Fruit fly (Drosophila melanogaster): Measurements from ENCODE around the gene CG31862.

CG31862 gene

DNA sequence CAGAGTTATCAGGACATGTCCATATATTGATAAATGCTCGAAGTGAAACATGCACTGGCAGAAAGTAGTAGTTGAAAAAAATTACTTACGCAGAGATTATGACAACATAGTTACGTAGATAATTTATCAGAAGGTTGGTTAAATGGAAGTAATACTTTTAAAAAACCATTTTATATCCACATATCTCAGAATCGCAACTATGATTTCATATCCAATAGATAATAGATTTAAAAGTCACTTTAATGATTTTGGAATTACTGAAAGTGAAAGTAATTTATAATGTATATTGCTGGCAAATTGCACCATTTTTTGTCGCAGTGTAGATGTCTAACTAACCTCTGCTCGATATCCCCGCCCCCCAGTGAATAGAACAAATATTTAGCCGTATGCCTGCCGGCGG is 1.5 kb upstream of the CG31862 start:
- no peak for TF ChIP-seq tup (GFP tag; optimal IDR thresholded peaks at IDR 0.05)
- TF ChIP-seq CG10267 (tag; optimal IDR thresholded peaks at IDR 0.05): no peak
- no peak for TF ChIP-seq C15 (GFP tag; IDR thresholded peaks at IDR 0.05)
- TF ChIP-seq CG4730 (GFP tag; IDR thresholded peaks at IDR 0.05): no peak
- TF ChIP-seq pros (GFP tag; optimal IDR thresholded peaks at IDR 0.05): no peak
- no peak for TF ChIP-seq Abd-B (GFP tag; optimal IDR thresholded peaks at IDR 0.05)
- TF ChIP-seq CG11695 (GFP tag; IDR thresholded peaks at IDR 0.05): no peak
- TF ChIP-seq CG4404 (GFP tag; IDR thresholded peaks at IDR 0.05): no peak
- TF ChIP-seq pfk (GFP tag; optimal IDR thresholded peaks at IDR 0.05): no peak
- TF ChIP-seq CG12071 (GFP tag; optimal IDR thresholded peaks at IDR 0.05): no peak
- TF ChIP-seq CG30403 (GFP tag; optimal IDR thresholded peaks at IDR 0.05): peak; percentile 38
- no peak for TF ChIP-seq CG12299 (tag; optimal IDR thresholded peaks at IDR 0.05)
- TF ChIP-seq zfh1 (GFP tag; IDR thresholded peaks at IDR 0.05): no peak
- peak; percentile 55 for TF ChIP-seq CG7839 (tag; optimal IDR thresholded peaks at IDR 0.05)
- TF ChIP-seq CG1233 (GFP tag; optimal IDR thresholded peaks at IDR 0.05): peak; percentile 13
- TF ChIP-seq nmo (GFP tag; optimal IDR thresholded peaks at IDR 0.05): peak; percentile 49
- no peak for TF ChIP-seq run (tag; optimal IDR thresholded peaks at IDR 0.05)
- TF ChIP-seq CG32772 (GFP tag; IDR thresholded peaks at IDR 0.05): no peak
- no peak for TF ChIP-seq CG7786 (GFP tag; optimal IDR thresholded peaks at IDR 0.05)
- TF ChIP-seq ash1 (GFP tag; optimal IDR thresholded peaks at IDR 0.05): no peak
- TF ChIP-seq Taf1 (GFP tag; IDR thresholded peaks at IDR 0.05): no peak
- TF ChIP-seq CG15514 (GFP tag; optimal IDR thresholded peaks at IDR 0.05): no peak
- peak; percentile 46 for TF ChIP-seq Blimp-1 (GFP tag; optimal IDR thresholded peaks at IDR 0.05)
- no peak for TF ChIP-seq GATAe (GFP tag; conservative IDR thresholded peaks at IDR 0.05)
- TF ChIP-seq luna (GFP tag; optimal IDR thresholded peaks at IDR 0.05): no peak
- no peak for TF ChIP-seq az2 (GFP tag; optimal IDR thresholded peaks at IDR 0.05)
- TF ChIP-seq Hand (GFP tag; optimal IDR thresholded peaks at IDR 0.05): no peak
- TF ChIP-seq CG4820 (GFP tag; optimal IDR thresholded peaks at IDR 0.05): peak; percentile 12
- no peak for TF ChIP-seq CG3995 (GFP tag; optimal IDR thresholded peaks at IDR 0.05)
- no peak for TF ChIP-seq CG2202 (tag; optimal IDR thresholded peaks at IDR 0.05)
- TF ChIP-seq Usf (GFP tag; optimal IDR thresholded peaks at IDR 0.05): no peak
- TF ChIP-seq Sox100B (GFP tag; optimal IDR thresholded peaks at IDR 0.05): no peak
- peak; percentile 82 for TF ChIP-seq sens (GFP tag)
- TF ChIP-seq vvl (GFP tag; IDR thresholded peaks at IDR 0.05): no peak
- TF ChIP-seq Dip2 (GFP tag; IDR thresholded peaks at IDR 0.05): no peak
- TF ChIP-seq CG11560 (tag; IDR thresholded peaks at IDR 0.05): no peak
- no peak for TF ChIP-seq CG3838 (GFP tag; optimal IDR thresholded peaks at IDR 0.05)
- no peak for TF ChIP-seq sisA (GFP tag; IDR thresholded peaks at IDR 0.05)
- no peak for TF ChIP-seq CG10959 (GFP tag; IDR thresholded peaks at IDR 0.05)
- peak; percentile 47 for TF ChIP-seq Oli (tag; optimal IDR thresholded peaks at IDR 0.05)
- TF ChIP-seq CG18476 (GFP tag; optimal IDR thresholded peaks at IDR 0.05): no peak
- TF ChIP-seq Dip3 (GFP tag; optimal IDR thresholded peaks at IDR 0.05): no peak
- TF ChIP-seq CG14965 (GFP tag; optimal IDR thresholded peaks at IDR 0.05; ENCODE audit: borderline replicate concordance): no peak
- no peak for TF ChIP-seq zen2 (GFP tag; IDR thresholded peaks at IDR 0.05; ENCODE audit: partially characterized antibody)
- peak; percentile 23 for TF ChIP-seq Sox102F (GFP tag; optimal IDR thresholded peaks at IDR 0.05)
- TF ChIP-seq CG8089 (GFP tag; optimal IDR thresholded peaks at IDR 0.05): no peak
- TF ChIP-seq amos (GFP tag; IDR thresholded peaks at IDR 0.05; ENCODE audit: partially characterized antibody): no peak
- TF ChIP-seq ssp (GFP tag; IDR thresholded peaks at IDR 0.05): no peak
- no peak for TF ChIP-seq rib (GFP tag; IDR thresholded peaks at IDR 0.05)
- TF ChIP-seq slp2 (GFP tag; optimal IDR thresholded peaks at IDR 0.05): no peak
- TF ChIP-seq CG6765 (GFP tag; optimal IDR thresholded peaks at IDR 0.05): no peak
- no peak for TF ChIP-seq ci (GFP tag; IDR thresholded peaks at IDR 0.05)
